Fruit fly (Drosophila melanogaster) whole organism, embryonic: Measurements from ENCODE around the gene ClpP.

Source experiments
- Atf-2 ChIP-seq: fragments of 200-800 bp; sonication (Bioruptor generic); optimal IDR thresholded peaks from 2 replicates; lab custom pipeline; 2016; ENCODE audit warnings: missing biosample characterization, missing genetic modification characterization
- Blimp-1 ChIP-seq: fragments of 200-800 bp; sonication (Bioruptor generic); optimal IDR thresholded peaks from 3 replicates; lab custom pipeline; 2018; ENCODE audit warnings: missing biosample characterization, missing genetic modification characterization, mild to moderate bottlenecking, moderate library complexity, missing genetic modification reagents
- CG11247 ChIP-seq: fragments of 200-800 bp; sonication (Bioruptor generic); IDR thresholded peaks from 2 replicates; pipeline ENCODE4 v1.3.6; 2022; ENCODE audit warnings: missing biosample characterization, missing genetic modification characterization
- CG11456 ChIP-seq: fragments of 200-800 bp; sonication (Bioruptor generic); IDR thresholded peaks from 3 replicates; pipeline ENCODE4 v1.3.6; 2022; ENCODE audit warnings: missing biosample characterization, missing genetic modification characterization
- CG12299 ChIP-seq: fragments of 200-800 bp; sonication (Bioruptor generic); optimal IDR thresholded peaks from 2 replicates; lab custom pipeline; 2018; ENCODE audit warnings: missing biosample characterization, mild to moderate bottlenecking, missing genetic modification characterization
- CG14050 ChIP-seq: fragments of 200-800 bp; sonication (Bioruptor generic); IDR thresholded peaks from 3 replicates; pipeline ENCODE4 v1.3.6; 2022; ENCODE audit warnings: missing biosample characterization, missing genetic modification characterization
- CG15601 ChIP-seq: fragments of 200-800 bp; sonication (Bioruptor generic); optimal IDR thresholded peaks from 3 replicates; lab custom pipeline; 2019; ENCODE audit warnings: missing biosample characterization, mild to moderate bottlenecking, missing genetic modification characterization, moderate library complexity
- CG1602 ChIP-seq: fragments of 200-800 bp; sonication (Bioruptor generic); optimal IDR thresholded peaks from 3 replicates; lab custom pipeline; 2016; ENCODE audit warnings: missing biosample characterization, missing genetic modification characterization
- CG17361 ChIP-seq: fragments of 200-800 bp; sonication (Bioruptor generic); IDR thresholded peaks from 3 replicates; pipeline ENCODE4 v1.3.6; 2022; ENCODE audit warnings: missing biosample characterization, missing genetic modification characterization
- CG17802 ChIP-seq: fragments of 200-800 bp; sonication (Bioruptor generic); optimal IDR thresholded peaks from 2 replicates; lab custom pipeline; 2018; ENCODE audit warnings: missing biosample characterization, mild to moderate bottlenecking, missing genetic modification characterization, moderate library complexity
- CG30403 ChIP-seq: fragments of 200-800 bp; sonication (Bioruptor generic); optimal IDR thresholded peaks from 3 replicates; lab custom pipeline; 2016; ENCODE audit warnings: missing biosample characterization, missing genetic modification characterization
- CG30431 ChIP-seq: fragments of 200-800 bp; sonication (Bioruptor generic); optimal IDR thresholded peaks from 2 replicates; lab custom pipeline; 2017; ENCODE audit warnings: missing biosample characterization, missing genetic modification characterization
- CG34224 ChIP-seq: fragments of 200-800 bp; sonication (Bioruptor generic); IDR thresholded peaks from 3 replicates; pipeline ENCODE4 v1.3.6; 2022; ENCODE audit warnings: missing biosample characterization, missing genetic modification characterization; ENCODE audit not compliant: partially characterized antibody
- CG3838 ChIP-seq: fragments of 200-800 bp; sonication (Bioruptor generic); optimal IDR thresholded peaks from 3 replicates; lab custom pipeline; 2016; ENCODE audit warnings: missing biosample characterization, missing genetic modification characterization
- CG43689 ChIP-seq: fragments of 200-800 bp; sonication (Bioruptor generic); IDR thresholded peaks from 2 replicates; pipeline ENCODE4 v1.3.6; 2022; ENCODE audit warnings: missing biosample characterization, missing genetic modification characterization
- CG4617 ChIP-seq: fragments of 200-800 bp; sonication (Bioruptor generic); optimal IDR thresholded peaks from 3 replicates; lab custom pipeline; 2016; ENCODE audit warnings: missing biosample characterization, missing genetic modification characterization, borderline replicate concordance
- CG7786 ChIP-seq: fragments of 200-800 bp; sonication (Bioruptor generic); optimal IDR thresholded peaks from 2 replicates; lab custom pipeline; 2016; ENCODE audit warnings: missing biosample characterization, missing genetic modification characterization
- CG9609 ChIP-seq: fragments of 200-800 bp; sonication (Bioruptor generic); optimal IDR thresholded peaks from 3 replicates; lab custom pipeline; 2016; ENCODE audit warnings: missing biosample characterization, missing genetic modification characterization
- CoRest ChIP-seq: fragments of 200-800 bp; sonication (Bioruptor generic); optimal IDR thresholded peaks from 3 replicates; lab custom pipeline; 2018; ENCODE audit warnings: missing biosample characterization, mild to moderate bottlenecking, missing genetic modification characterization, moderate library complexity
- HHEX ChIP-seq: fragments of 200-800 bp; sonication (Bioruptor generic); optimal IDR thresholded peaks from 3 replicates; lab custom pipeline; 2017; ENCODE audit warnings: missing biosample characterization, mild to moderate bottlenecking, missing genetic modification characterization, missing genetic modification reagents
- HLHmδ ChIP-seq: fragments of 200-800 bp; sonication (Bioruptor generic); optimal IDR thresholded peaks from 2 replicates; lab custom pipeline; 2018; ENCODE audit warnings: missing biosample characterization, mild to moderate bottlenecking, missing genetic modification characterization, moderate library complexity
- HmgD ChIP-seq: fragments of 200-800 bp; sonication (Bioruptor generic); optimal IDR thresholded peaks from 3 replicates; lab custom pipeline; 2016; ENCODE audit warnings: missing biosample characterization, missing genetic modification characterization
- Hmr ChIP-seq: fragments of 200-800 bp; sonication (Bioruptor generic); optimal IDR thresholded peaks from 3 replicates; lab custom pipeline; 2017; ENCODE audit warnings: mild to moderate bottlenecking, missing biosample characterization, missing genetic modification reagents, missing genetic modification characterization
- Jarid2 ChIP-seq: fragments of 200-800 bp; sonication (Bioruptor generic); optimal IDR thresholded peaks from 3 replicates; lab custom pipeline; 2017; ENCODE audit warnings: mild to moderate bottlenecking, missing biosample characterization, missing genetic modification reagents, missing genetic modification characterization
- Opbp ChIP-seq: fragments of 200-800 bp; sonication (Bioruptor generic); IDR thresholded peaks from 3 replicates; pipeline ENCODE4 v1.3.6; 2022; ENCODE audit warnings: missing biosample characterization, missing genetic modification characterization; ENCODE audit not compliant: partially characterized antibody
- Sry-β ChIP-seq: fragments of 200-800 bp; sonication (Bioruptor generic); optimal IDR thresholded peaks from 2 replicates; lab custom pipeline; 2018; ENCODE audit warnings: missing biosample characterization, mild to moderate bottlenecking, missing genetic modification characterization, moderate library complexity
- Tbp ChIP-seq: fragments of >200 bp; optimal IDR thresholded peaks from 2 replicates; lab custom pipeline; 2018; ENCODE audit warnings: missing biosample characterization, missing genetic modification characterization
- Trl ChIP-seq, 3 experiments: fragments of >200 bp in 2 of 3; fragments of 200-800 bp in 1 of 3; sonication (Bioruptor generic) in 1 of 3; optimal IDR thresholded peaks; 2 replicates in 1 of 3; 3 replicates in 2 of 3; lab custom pipeline; 2016 to 2017; ENCODE audit warnings: missing biosample characterization in 1 of 3, missing genetic modification characterization in 1 of 3
- YL-1 ChIP-seq: fragments of 200-800 bp; sonication (Bioruptor generic); optimal IDR thresholded peaks from 3 replicates; lab custom pipeline; 2017; ENCODE audit warnings: missing biosample characterization, mild to moderate bottlenecking, missing genetic modification characterization
- ac ChIP-seq: fragments of 200-800 bp; sonication (Bioruptor generic); optimal IDR thresholded peaks from 3 replicates; lab custom pipeline; 2017; ENCODE audit warnings: missing biosample characterization, mild to moderate bottlenecking, missing genetic modification characterization
- cato ChIP-seq: fragments of 200-800 bp; sonication (Bioruptor generic); optimal IDR thresholded peaks from 2 replicates; lab custom pipeline; 2016; ENCODE audit warnings: missing biosample characterization, missing genetic modification characterization, borderline replicate concordance
- crc ChIP-seq: fragments of 200-800 bp; sonication (Bioruptor generic); optimal IDR thresholded peaks from 2 replicates; lab custom pipeline; 2016; ENCODE audit warnings: missing biosample characterization, missing genetic modification characterization
- croc ChIP-seq: fragments of 200-800 bp; sonication (Bioruptor generic); conservative IDR thresholded peaks from 3 replicates; pipeline ENCODE4 v1.3.6; 2022; ENCODE audit warnings: missing biosample characterization, missing genetic modification characterization
- dmrt99B ChIP-seq: fragments of 200-800 bp; sonication (Bioruptor generic); optimal IDR thresholded peaks from 2 replicates; lab custom pipeline; 2018; ENCODE audit warnings: missing biosample characterization, mild to moderate bottlenecking, missing genetic modification characterization, moderate library complexity
- emc ChIP-seq: fragments of 200-800 bp; sonication (Bioruptor generic); optimal IDR thresholded peaks from 2 replicates; lab custom pipeline; 2016; ENCODE audit warnings: missing biosample characterization, missing genetic modification characterization
- esg ChIP-seq: fragments of 200-800 bp; sonication (Bioruptor generic); conservative IDR thresholded peaks from 2 replicates; pipeline ENCODE4 v1.3.6; 2022; ENCODE audit warnings: missing biosample characterization, missing genetic modification characterization
- eve ChIP-seq, 2 experiments: fragments of >200 bp; optimal IDR thresholded peaks; 2 replicates each; lab custom pipeline; 2017; ENCODE audit warnings: missing biosample characterization in 2 of 2, missing genetic modification characterization in 2 of 2
- fu2 ChIP-seq: fragments of 200-800 bp; sonication (Bioruptor generic); optimal IDR thresholded peaks from 2 replicates; lab custom pipeline; 2016; ENCODE audit warnings: missing biosample characterization, missing genetic modification characterization
- gsb-n ChIP-seq: fragments of 200-800 bp; sonication (Bioruptor generic); optimal IDR thresholded peaks from 3 replicates; lab custom pipeline; 2018; ENCODE audit warnings: missing biosample characterization, mild to moderate bottlenecking, missing genetic modification characterization
- her ChIP-seq: fragments of 200-800 bp; sonication (Bioruptor generic); optimal IDR thresholded peaks from 2 replicates; lab custom pipeline; 2016; ENCODE audit warnings: missing biosample characterization, missing genetic modification characterization
- klu ChIP-seq: fragments of 200-800 bp; sonication (Bioruptor generic); IDR thresholded peaks from 2 replicates; pipeline ENCODE4 v1.3.6; 2022; ENCODE audit warnings: missing biosample characterization, missing genetic modification characterization
- luna ChIP-seq: fragments of 200-800 bp; sonication (Bioruptor generic); optimal IDR thresholded peaks from 2 replicates; lab custom pipeline; 2016; ENCODE audit warnings: missing biosample characterization, missing genetic modification characterization
- pho ChIP-seq: fragments of 200-800 bp; sonication (Bioruptor generic); optimal IDR thresholded peaks from 2 replicates; lab custom pipeline; 2016; ENCODE audit warnings: missing biosample characterization, missing genetic modification characterization
- phol ChIP-seq: fragments of 200-800 bp; sonication (Bioruptor generic); optimal IDR thresholded peaks from 3 replicates; lab custom pipeline; 2018; ENCODE audit warnings: missing biosample characterization, mild to moderate bottlenecking, missing genetic modification characterization, moderate library complexity
- pita ChIP-seq: fragments of 200-800 bp; sonication (Bioruptor generic); optimal IDR thresholded peaks from 2 replicates; lab custom pipeline; 2017; ENCODE audit warnings: missing biosample characterization, mild to moderate bottlenecking, missing genetic modification characterization
- repo ChIP-seq: fragments of 200-800 bp; sonication (Bioruptor generic); optimal IDR thresholded peaks from 2 replicates; lab custom pipeline; 2016; ENCODE audit warnings: missing biosample characterization, missing genetic modification characterization
- sr ChIP-seq: fragments of 200-800 bp; sonication (Bioruptor generic); IDR thresholded peaks from 3 replicates; pipeline ENCODE4 v1.3.6; 2022; ENCODE audit warnings: missing biosample characterization, missing genetic modification characterization
- trem ChIP-seq: fragments of 200-800 bp; optimal IDR thresholded peaks from 3 replicates; lab custom pipeline; 2019; ENCODE audit warnings: missing biosample characterization, mild to moderate bottlenecking, missing genetic modification characterization, moderate library complexity
- zen ChIP-seq: fragments of 200-800 bp; sonication (Bioruptor generic); optimal IDR thresholded peaks from 3 replicates; lab custom pipeline; 2018; ENCODE audit warnings: missing biosample characterization, mild to moderate bottlenecking, missing genetic modification characterization, moderate library complexity

Gene ClpP

dm6 chr2L:10386208-10386805, 29.7 kb downstream of the ClpP start, which contains the start of the genes Cdk1 and mRpS7 (continued):
- TF ChIP-seq ac (GFP tag; lab: Kevin White, UChicago), result no peak
- TF ChIP-seq HHEX, result peak; percentile 40
- TF ChIP-seq repo (GFP tag; lab: Kevin White, UChicago), result no peak
- peak; percentile 66 for TF ChIP-seq esg (GFP tag; lab: Robert Waterston, UW)
- TF ChIP-seq croc (GFP tag; lab: Robert Waterston, UW), result peak; percentile 57
- TF ChIP-seq CG11247 (GFP tag; lab: Robert Waterston, UW), result peak; percentile 43; the same call in 1 of the 2 replicates
- peak; percentile 85 for TF ChIP-seq CG17802 (tag; lab: Kevin White, UChicago)
- peak; percentile 41; the same call in 1 of the 3 replicates for TF ChIP-seq CG14050 (GFP tag; lab: Robert Waterston, UW)
- TF ChIP-seq CG15601 (tag; lab: Kevin White, UChicago), result peak; percentile 75
- TF ChIP-seq HLHmδ (GFP tag; lab: Kevin White, UChicago), result no peak
- TF ChIP-seq Jarid2 (GFP tag; lab: Kevin White, UChicago), result no peak
- peak; percentile 83 for TF ChIP-seq CG30403 (GFP tag; lab: Kevin White, UChicago)
- TF ChIP-seq CG17361, result peak; percentile 92
- no peak for TF ChIP-seq CG43689 (GFP tag; lab: Robert Waterston, UW)
- peak; percentile 61 for TF ChIP-seq trem
- TF ChIP-seq klu (GFP tag; lab: Robert Waterston, UW), result no peak; the same call in 1 of the 2 replicates
- TF ChIP-seq zen (tag; lab: Kevin White, UChicago), result peak; percentile 70
- TF ChIP-seq Trl (optimal IDR thresholded peaks at IDR 0.05; lab: Kevin White, UChicago), result no peak
- TF ChIP-seq Trl (GFP tag; optimal IDR thresholded peaks at IDR 0.05; lab: Kevin White, UChicago), result peak; percentile 54
- TF ChIP-seq CG3838 (GFP tag; lab: Kevin White, UChicago), result peak; percentile 63
- no peak for TF ChIP-seq luna (GFP tag; lab: Kevin White, UChicago)
- no peak for TF ChIP-seq pita (GFP tag; lab: Kevin White, UChicago)
- TF ChIP-seq crc (GFP tag; lab: Kevin White, UChicago), result peak; percentile 10
- no peak for TF ChIP-seq sr
- peak; percentile 90 for TF ChIP-seq CoRest (tag; lab: Kevin White, UChicago)
- peak; percentile 38 for TF ChIP-seq Atf-2 (GFP tag; lab: Kevin White, UChicago)
- no peak for TF ChIP-seq Tbp
- no peak for TF ChIP-seq Sry-β
- TF ChIP-seq gsb-n, result peak; percentile 76
- peak; percentile 78 for TF ChIP-seq dmrt99B
- peak; percentile 47 for TF ChIP-seq CG7786 (GFP tag; lab: Kevin White, UChicago)
- TF ChIP-seq HmgD (GFP tag; lab: Kevin White, UChicago), result peak; percentile 36
- peak; percentile 26 for TF ChIP-seq CG30431 (GFP tag; lab: Kevin White, UChicago)
- TF ChIP-seq her, result no peak
- no peak for TF ChIP-seq Opbp
- no peak for TF ChIP-seq CG34224
- peak; percentile 23 for TF ChIP-seq CG4617 (GFP tag; lab: Kevin White, UChicago)
- peak; percentile 63 for TF ChIP-seq cato (GFP tag; lab: Kevin White, UChicago)
- TF ChIP-seq YL-1 (GFP tag; lab: Kevin White, UChicago), result peak; percentile 26
- peak; percentile 89 for TF ChIP-seq phol (tag; lab: Kevin White, UChicago)
- peak; percentile 52; the same call in 1 of the 3 replicates for TF ChIP-seq CG11456 (GFP tag; lab: Robert Waterston, UW)
- TF ChIP-seq emc (GFP tag; lab: Kevin White, UChicago), result no peak
- TF ChIP-seq Hmr, result peak; percentile 73
- TF ChIP-seq fu2 (GFP tag; lab: Kevin White, UChicago), result peak; percentile 29
- peak; percentile 70 for TF ChIP-seq CG1602 (GFP tag; lab: Kevin White, UChicago)
- peak in 1 of 2 experiments; percentile 41 for TF ChIP-seq eve (GFP tag; optimal IDR thresholded peaks at IDR 0.05; lab: Kevin White, UChicago)
- peak; percentile 32 for TF ChIP-seq CG12299 (tag; lab: Kevin White, UChicago)
- TF ChIP-seq pho (GFP tag; lab: Kevin White, UChicago), result peak; percentile 63
- peak; percentile 55 for TF ChIP-seq Blimp-1
- TF ChIP-seq CG9609 (GFP tag; lab: Kevin White, UChicago), result peak; percentile 53
